Worm (Caenorhabditis elegans): Measurements from ENCODE around the gene F10C2.5.

DNA sequence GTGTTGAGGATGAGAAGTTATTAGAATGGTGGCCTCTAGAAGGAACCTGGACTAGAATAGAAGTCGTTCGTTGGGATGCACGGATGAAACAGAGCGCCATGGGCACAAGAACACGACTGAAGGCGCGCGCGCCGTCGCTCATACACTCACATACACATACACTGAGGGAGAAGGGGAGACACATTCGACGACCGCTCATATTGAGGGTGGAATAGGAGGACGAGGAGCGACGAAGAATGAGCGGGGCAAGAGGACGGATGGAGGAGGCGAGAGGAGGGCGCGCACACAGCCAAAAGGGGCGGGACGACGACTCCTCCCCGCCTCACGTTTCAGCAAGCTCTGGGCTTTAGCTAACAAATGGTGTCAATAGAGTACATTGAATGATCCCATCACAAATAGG lies 6.4 kb upstream of the F10C2.5 start:
- TF ChIP-seq lsy-2 (tag; optimal IDR thresholded peaks at IDR 0.05) (no peak), elt-3 (tag; optimal IDR thresholded peaks at IDR 0.05) (no peak), ceh-82 (tag; optimal IDR thresholded peaks at IDR 0.05) (no peak), nhr-11 (tag; optimal IDR thresholded peaks at IDR 0.05) (no peak), fos-1 (tag; optimal IDR thresholded peaks at IDR 0.05) (no peak), ama-1 (optimal IDR thresholded peaks at IDR 0.05) (peak; percentile 65), nhr-12 (tag; optimal IDR thresholded peaks at IDR 0.05) (no peak), nhr-25 (tag; optimal IDR thresholded peaks at IDR 0.05) (no peak), crh-2 (tag; optimal IDR thresholded peaks at IDR 0.05) (no peak), lin-39 (tag; optimal IDR thresholded peaks at IDR 0.05) (no peak), snpc-4 (tag; optimal IDR thresholded peaks at IDR 0.05) (no peak), dmd-4 (tag; optimal IDR thresholded peaks at IDR 0.05) (no peak)

All from whole organism, L2 larva.